Fruit fly (Drosophila melanogaster): ENCODE measurements around the gene Acp24A4.

DNA sequence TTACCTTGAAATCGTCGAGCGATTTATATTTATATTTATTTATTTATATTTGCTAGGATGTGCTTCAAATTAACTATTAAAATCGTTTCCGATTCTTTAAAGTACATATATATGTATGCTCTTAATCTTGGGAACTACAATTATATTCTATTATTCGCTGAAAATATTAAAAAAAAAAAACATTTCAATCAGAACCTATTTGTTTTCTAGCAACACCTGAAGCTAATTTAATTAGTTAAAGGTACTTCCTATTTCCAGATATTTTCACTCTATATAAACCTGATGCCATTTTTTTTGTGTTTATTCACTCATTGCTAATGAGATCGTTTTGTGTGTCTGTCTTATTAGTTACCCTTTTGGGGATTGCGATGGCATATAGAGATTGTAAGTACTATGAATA lies 7.3 kb upstream of the Acp24A4 start, which contains the start of gene CG42467:
- TF ChIP-seq CG8478 (optimal IDR thresholded peaks at IDR 0.05), result no peak
- no peak for TF ChIP-seq CTCF (optimal IDR thresholded peaks at IDR 0.05)

Data from S2 (cell line).